Worm (Caenorhabditis elegans): ENCODE data around the gene emb-1.

ce11 chrIII:5150012-5150411, 23.2 kb upstream of the emb-1 start:
- no peak for TF ChIP-seq pha-4 (GFP tag; IDR thresholded peaks at IDR 0.05)
- no peak for TF ChIP-seq pha-4 (tag; optimal IDR thresholded peaks at IDR 0.05)
- no peak for TF ChIP-seq mdl-1 (tag; optimal IDR thresholded peaks at IDR 0.05)
- no peak for TF ChIP-seq egl-27 (tag; optimal IDR thresholded peaks at IDR 0.05)
- no peak for TF ChIP-seq unc-62 (GFP tag; optimal IDR thresholded peaks at IDR 0.05 in 1 of 2)
- no peak for TF ChIP-seq unc-62 (tag; optimal IDR thresholded peaks at IDR 0.05)
- TF ChIP-seq lin-1 (GFP tag; IDR thresholded peaks at IDR 0.05) = no peak
- no peak for TF ChIP-seq skn-1 (tag; optimal IDR thresholded peaks at IDR 0.05)
- no peak for TF ChIP-seq ces-1 (GFP tag; optimal IDR thresholded peaks at IDR 0.05)
- TF ChIP-seq ceh-82 (tag; optimal IDR thresholded peaks at IDR 0.05) = no peak
- no peak for TF ChIP-seq daf-12 (tag; optimal IDR thresholded peaks at IDR 0.05)
- no peak for TF ChIP-seq lin-39 (tag; optimal IDR thresholded peaks at IDR 0.05)
- TF ChIP-seq lin-15B (tag; optimal IDR thresholded peaks at IDR 0.05) = no peak
- no peak for TF ChIP-seq nhr-41 (GFP tag; IDR thresholded peaks at IDR 0.05)
- TF ChIP-seq tag-97 (GFP tag; IDR thresholded peaks at IDR 0.05) = no peak

Data from whole organism, L4 larva.